Fruit fly (Drosophila melanogaster): ENCODE results near the gene Cow.

- TF ChIP-seq topi (GFP tag; optimal IDR thresholded peaks at IDR 0.05) (no peak), Gug (GFP tag; IDR thresholded peaks at IDR 0.05) (no peak), Hr38 (GFP tag; optimal IDR thresholded peaks at IDR 0.05) (no peak), Ets96B (tag; optimal IDR thresholded peaks at IDR 0.05) (no peak), Sox15 (GFP tag; optimal IDR thresholded peaks at IDR 0.05) (no peak), fd59A (GFP tag; optimal IDR thresholded peaks at IDR 0.05) (no peak), achi (GFP tag; optimal IDR thresholded peaks at IDR 0.05) (no peak), dsx (GFP tag; optimal IDR thresholded peaks at IDR 0.05; ENCODE audit: poor library complexity, severe bottlenecking) (no peak)
Observed at dm6 chr3R:23043690-23044089, 68.8 kb downstream of the Cow start, which contains the start of gene CG13837.

Measured in whole organism, prepupa.